Worm (Caenorhabditis elegans) whole organism, mixed stage, embryonic: ENCODE measurements around the gene hel-1.

Experiments used
- M03D4.4 ChIP-seq: sonication (generic microtip); optimal IDR thresholded peaks from 2 replicates; lab custom pipeline; 2017; ENCODE audit warnings: mild to moderate bottlenecking, missing genetic modification characterization, missing compliant biosample characterization
- bed-3 ChIP-seq: fragments of 200-800 bp; sonication (Bioruptor generic); optimal IDR thresholded peaks from 3 replicates; lab custom pipeline; 2018; ENCODE audit warnings: mild to moderate bottlenecking, missing genetic modification characterization, moderate library complexity, missing compliant biosample characterization
- blmp-1 ChIP-seq: fragments of 150-350 bp; optimal IDR thresholded peaks from 2 replicates; lab custom pipeline; 2014; ENCODE audit warnings: missing biosample characterization, missing genetic modification characterization
- ceh-39 ChIP-seq: fragments of 150-350 bp; optimal IDR thresholded peaks from 2 replicates; lab custom pipeline; 2014; ENCODE audit warnings: missing biosample characterization, missing genetic modification characterization
- ceh-43 ChIP-seq: fragments of 200-800 bp; sonication (Bioruptor generic); optimal IDR thresholded peaks from 2 replicates; lab custom pipeline; 2018; ENCODE audit warnings: mild to moderate bottlenecking, missing genetic modification characterization, moderate library complexity, missing compliant biosample characterization
- ceh-83 ChIP-seq: fragments of 200-800 bp; sonication (Bioruptor generic); optimal IDR thresholded peaks from 2 replicates; lab custom pipeline; 2018; ENCODE audit warnings: mild to moderate bottlenecking, missing genetic modification characterization, missing compliant biosample characterization
- ces-1 ChIP-seq: fragments of 150-350 bp; optimal IDR thresholded peaks from 2 replicates; lab custom pipeline; 2014; ENCODE audit warnings: missing biosample characterization, missing genetic modification reagents, missing genetic modification characterization
- cnd-1 ChIP-seq: fragments of 200-800 bp; sonication (Bioruptor generic); optimal IDR thresholded peaks from 2 replicates; lab custom pipeline; 2018; ENCODE audit warnings: mild to moderate bottlenecking, missing genetic modification characterization, missing compliant biosample characterization
- drap-1 ChIP-seq: fragments of 200-800 bp; sonication (Bioruptor generic); optimal IDR thresholded peaks from 3 replicates; lab custom pipeline; 2018; ENCODE audit warnings: mild to moderate bottlenecking, missing genetic modification characterization, missing compliant biosample characterization
- elt-1 ChIP-seq: sonication (generic microtip); optimal IDR thresholded peaks from 2 replicates; lab custom pipeline; 2017; ENCODE audit warnings: missing genetic modification characterization, mild to moderate bottlenecking, missing compliant biosample characterization, antibody characterized with exemption, moderate library complexity, borderline replicate concordance; ENCODE audit not compliant: insufficient read depth
- elt-3 ChIP-seq: fragments of 150-350 bp; optimal IDR thresholded peaks from 2 replicates; lab custom pipeline; 2014; ENCODE audit warnings: missing biosample characterization, missing genetic modification characterization
- flh-1 ChIP-seq: fragments of 200-800 bp; sonication (Bioruptor generic); optimal IDR thresholded peaks from 2 replicates; lab custom pipeline; 2018; ENCODE audit warnings: mild to moderate bottlenecking, missing genetic modification characterization, moderate library complexity, missing compliant biosample characterization
- ham-2 ChIP-seq: fragments of 200-800 bp; sonication (Bioruptor generic); optimal IDR thresholded peaks from 2 replicates; lab custom pipeline; 2018; ENCODE audit warnings: mild to moderate bottlenecking, missing genetic modification characterization, missing compliant biosample characterization
- hlh-1 ChIP-seq: fragments of 150-350 bp; optimal IDR thresholded peaks from 2 replicates; lab custom pipeline; 2014; ENCODE audit warnings: missing biosample characterization, missing genetic modification reagents, missing genetic modification characterization
- lin-13 ChIP-seq: fragments of 150-350 bp; optimal IDR thresholded peaks from 2 replicates; lab custom pipeline; 2014; ENCODE audit warnings: missing biosample characterization, missing genetic modification characterization
- lin-32 ChIP-seq: fragments of 200-800 bp; sonication (Bioruptor generic); optimal IDR thresholded peaks from 2 replicates; lab custom pipeline; 2018; ENCODE audit warnings: mild to moderate bottlenecking, missing genetic modification characterization, missing compliant biosample characterization
- lsy-2 ChIP-seq: fragments of 150-350 bp; optimal IDR thresholded peaks from 2 replicates; lab custom pipeline; 2014; ENCODE audit warnings: missing biosample characterization, missing genetic modification characterization
- mab-5 ChIP-seq: fragments of 150-350 bp; optimal IDR thresholded peaks from 2 replicates; lab custom pipeline; 2014; ENCODE audit warnings: missing biosample characterization, missing genetic modification characterization
- mep-1 ChIP-seq: fragments of 150-350 bp; optimal IDR thresholded peaks from 2 replicates; lab custom pipeline; 2017; ENCODE audit warnings: missing biosample characterization, missing genetic modification reagents, missing genetic modification characterization, inconsistent platforms
- mls-2 ChIP-seq: sonication (generic microtip); optimal IDR thresholded peaks from 2 replicates; lab custom pipeline; 2016; ENCODE audit warnings: mild to moderate bottlenecking, missing genetic modification characterization, moderate library complexity, missing compliant biosample characterization
- nhr-12 ChIP-seq: fragments of 150-350 bp; optimal IDR thresholded peaks from 2 replicates; lab custom pipeline; 2014; ENCODE audit warnings: missing biosample characterization, missing genetic modification characterization
- nhr-2 ChIP-seq: fragments of 150-350 bp; optimal IDR thresholded peaks from 2 replicates; lab custom pipeline; 2014; ENCODE audit warnings: missing biosample characterization, missing genetic modification characterization
- nhr-237 ChIP-seq: fragments of 150-350 bp; optimal IDR thresholded peaks from 2 replicates; lab custom pipeline; 2014; ENCODE audit warnings: missing biosample characterization, missing genetic modification characterization
- nhr-28 ChIP-seq: fragments of 150-350 bp; optimal IDR thresholded peaks from 2 replicates; lab custom pipeline; 2014; ENCODE audit warnings: missing biosample characterization, missing genetic modification characterization
- nhr-76 ChIP-seq: sonication (generic microtip); optimal IDR thresholded peaks from 2 replicates; lab custom pipeline; 2017; ENCODE audit warnings: missing biosample characterization, missing genetic modification characterization
- pha-4 ChIP-seq: fragments of 150-350 bp; optimal IDR thresholded peaks from 2 replicates; lab custom pipeline; 2018; ENCODE audit warnings: missing biosample characterization, missing genetic modification reagents, missing genetic modification characterization
- sem-2 ChIP-seq: fragments of 200-800 bp; sonication (Bioruptor generic); optimal IDR thresholded peaks from 2 replicates; lab custom pipeline; 2018; ENCODE audit warnings: mild to moderate bottlenecking, missing genetic modification characterization, missing compliant biosample characterization
- snpc-4 ChIP-seq: fragments of 150-350 bp; optimal IDR thresholded peaks from 2 replicates; lab custom pipeline; 2014; ENCODE audit warnings: missing biosample characterization, missing genetic modification characterization
- sptf-1 ChIP-seq: sonication (generic microtip); optimal IDR thresholded peaks from 2 replicates; lab custom pipeline; 2017; ENCODE audit warnings: mild to moderate bottlenecking, missing genetic modification characterization, moderate library complexity, missing compliant biosample characterization
- tbx-8 ChIP-seq: fragments of 200-800 bp; sonication (Bioruptor generic); optimal IDR thresholded peaks from 2 replicates; lab custom pipeline; 2018; ENCODE audit warnings: mild to moderate bottlenecking, missing genetic modification characterization, moderate library complexity, missing compliant biosample characterization
- unc-120 ChIP-seq: sonication (generic microtip); optimal IDR thresholded peaks from 2 replicates; lab custom pipeline; 2017; ENCODE audit warnings: missing genetic modification characterization, missing compliant biosample characterization; ENCODE audit not compliant: poor library complexity, severe bottlenecking
- unc-39 ChIP-seq: fragments of 150-350 bp; optimal IDR thresholded peaks from 2 replicates; lab custom pipeline; 2014; ENCODE audit warnings: missing biosample characterization, missing genetic modification characterization
- unc-62 ChIP-seq: fragments of 150-350 bp; optimal IDR thresholded peaks from 2 replicates; lab custom pipeline; 2014; ENCODE audit warnings: missing biosample characterization, missing genetic modification reagents, missing genetic modification characterization
- zip-8 ChIP-seq: fragments of 150-350 bp; optimal IDR thresholded peaks from 2 replicates; lab custom pipeline; 2014; ENCODE audit warnings: missing biosample characterization, missing genetic modification characterization
- ztf-11 ChIP-seq: fragments of 150-350 bp; optimal IDR thresholded peaks from 2 replicates; lab custom pipeline; 2014; ENCODE audit warnings: missing biosample characterization, missing genetic modification characterization

The hel-1 gene

DNA sequence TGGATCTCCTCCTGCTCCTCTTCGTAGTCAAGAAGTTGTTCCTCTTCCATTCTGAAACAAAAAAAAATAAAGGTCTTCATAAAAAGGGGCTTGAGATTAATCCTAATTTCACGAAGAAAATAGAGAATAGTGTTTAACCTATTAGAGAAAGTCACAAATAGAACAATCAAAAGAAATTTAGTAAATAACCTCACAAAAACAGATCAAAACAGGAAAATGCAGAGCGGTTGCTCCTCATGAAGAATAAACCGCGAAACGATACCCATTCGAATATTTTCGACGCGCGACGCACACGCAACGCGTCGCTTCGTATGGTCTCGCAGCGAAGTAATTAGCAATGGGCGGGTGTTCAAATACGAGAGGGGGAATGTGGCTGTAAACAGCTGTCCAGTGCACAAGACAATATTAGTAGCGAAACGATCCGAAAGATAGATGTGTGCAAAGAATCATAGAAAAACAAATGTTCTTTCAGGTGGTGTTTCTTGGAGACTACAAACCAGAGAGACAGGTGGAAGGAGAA, at the start of gene hel-1:
hel-1 (minus strand) TSS at position 51 of the 520 bp plus-strand sequence.
- peak; percentile 64 for TF ChIP-seq sptf-1 (tag; lab: Kevin White, UChicago)
- TF ChIP-seq nhr-2 (tag; lab: Kevin White, UChicago): peak; percentile 19
- peak; percentile 81 for TF ChIP-seq ceh-39 (tag; lab: Kevin White, UChicago)
- peak; percentile 81 for TF ChIP-seq cnd-1 (tag; lab: Kevin White, UChicago)
- no peak for TF ChIP-seq tbx-8 (GFP tag; lab: Kevin White, UChicago)
- peak; percentile 90 for TF ChIP-seq mep-1 (tag; lab: Kevin White, UChicago)
- TF ChIP-seq nhr-12 (tag; lab: Kevin White, UChicago): no peak
- no peak for TF ChIP-seq nhr-28 (tag; lab: Kevin White, UChicago)
- TF ChIP-seq unc-39: no peak
- peak; percentile 98 for TF ChIP-seq hlh-1 (tag; lab: Kevin White, UChicago)
- TF ChIP-seq pha-4: peak; percentile 92
- TF ChIP-seq nhr-76 (tag; lab: Kevin White, UChicago): no peak
- no peak for TF ChIP-seq zip-8 (tag; lab: Kevin White, UChicago)
- no peak for TF ChIP-seq flh-1 (GFP tag; lab: Kevin White, UChicago)
- TF ChIP-seq bed-3: no peak
- TF ChIP-seq ces-1 (GFP tag; lab: Kevin White, UChicago): peak; percentile 84
- peak; percentile 37 for TF ChIP-seq ztf-11 (tag; lab: Kevin White, UChicago)
- peak; percentile 67 for TF ChIP-seq mab-5 (tag; lab: Kevin White, UChicago)
- no peak for TF ChIP-seq elt-3
- TF ChIP-seq ceh-83 (GFP tag; lab: Kevin White, UChicago): peak; percentile 13
- peak; percentile 83 for TF ChIP-seq lin-32 (GFP tag; lab: Kevin White, UChicago)
- peak; percentile 92 for TF ChIP-seq lin-13
- TF ChIP-seq snpc-4 (tag; lab: Kevin White, UChicago): no peak
- peak; percentile 91 for TF ChIP-seq unc-120 (tag; lab: Kevin White, UChicago)
- peak; percentile 45 for TF ChIP-seq drap-1 (GFP tag; lab: Kevin White, UChicago)
- TF ChIP-seq nhr-237 (tag; lab: Kevin White, UChicago): peak; percentile 77
- peak; percentile 56 for TF ChIP-seq ham-2 (GFP tag; lab: Kevin White, UChicago)
- TF ChIP-seq M03D4.4 (tag; lab: Kevin White, UChicago): peak; percentile 34
- TF ChIP-seq blmp-1 (tag; lab: Kevin White, UChicago): no peak
- TF ChIP-seq elt-1: no peak
- TF ChIP-seq ceh-43 (GFP tag; lab: Kevin White, UChicago): peak; percentile 66
- peak; percentile 61 for TF ChIP-seq unc-62 (GFP tag; lab: Kevin White, UChicago)
- no peak for TF ChIP-seq sem-2 (GFP tag; lab: Kevin White, UChicago)
- peak; percentile 69 for TF ChIP-seq mls-2 (tag; lab: Kevin White, UChicago)
- TF ChIP-seq lsy-2 (tag; lab: Kevin White, UChicago): peak; percentile 81

DNA sequence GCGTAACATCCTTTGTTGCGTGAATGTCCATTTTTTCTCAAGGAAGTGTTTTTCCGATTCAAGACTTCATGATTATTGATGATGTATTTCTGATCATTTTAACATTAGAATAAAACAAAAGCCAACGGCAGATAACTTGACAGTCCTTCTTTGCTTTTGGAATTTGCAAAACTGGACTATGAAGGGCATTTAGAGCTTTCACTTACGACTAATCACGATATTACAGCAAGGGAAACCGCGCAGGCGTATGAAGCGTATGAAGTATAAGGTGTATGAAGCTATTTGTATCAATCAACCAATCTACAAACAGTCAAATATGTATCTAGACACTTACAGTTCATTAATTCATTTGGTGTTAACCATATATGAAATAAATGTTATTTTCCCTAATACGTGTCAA, 49.1 kb upstream of the hel-1 start:
- TF ChIP-seq lin-32 (GFP tag; lab: Kevin White, UChicago) (no peak), mab-5 (tag; lab: Kevin White, UChicago) (no peak), tbx-8 (GFP tag; lab: Kevin White, UChicago) (no peak)

DNA sequence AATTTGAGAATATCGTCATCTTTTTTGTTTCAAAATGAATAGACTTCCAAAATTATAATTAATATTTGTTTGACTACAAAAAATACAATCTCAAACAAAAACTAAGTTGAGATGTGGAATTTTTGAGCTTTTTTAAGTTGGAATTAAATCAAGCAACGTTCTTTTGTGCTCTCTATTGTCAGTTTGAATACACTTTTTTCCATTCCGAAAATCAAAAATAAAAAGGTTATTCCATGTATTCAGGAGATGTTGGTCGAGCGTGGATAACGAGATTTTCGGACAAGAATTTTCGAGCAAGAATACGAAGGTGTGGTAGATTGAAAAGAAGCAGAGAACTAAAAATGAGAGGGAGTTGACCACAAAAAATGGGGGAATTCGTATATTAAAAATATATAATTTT, 41.5 kb upstream of the hel-1 start:
- TF ChIP-seq ces-1 (GFP tag; lab: Kevin White, UChicago): peak; percentile 38
- TF ChIP-seq zip-8 (tag; lab: Kevin White, UChicago): no peak

DNA sequence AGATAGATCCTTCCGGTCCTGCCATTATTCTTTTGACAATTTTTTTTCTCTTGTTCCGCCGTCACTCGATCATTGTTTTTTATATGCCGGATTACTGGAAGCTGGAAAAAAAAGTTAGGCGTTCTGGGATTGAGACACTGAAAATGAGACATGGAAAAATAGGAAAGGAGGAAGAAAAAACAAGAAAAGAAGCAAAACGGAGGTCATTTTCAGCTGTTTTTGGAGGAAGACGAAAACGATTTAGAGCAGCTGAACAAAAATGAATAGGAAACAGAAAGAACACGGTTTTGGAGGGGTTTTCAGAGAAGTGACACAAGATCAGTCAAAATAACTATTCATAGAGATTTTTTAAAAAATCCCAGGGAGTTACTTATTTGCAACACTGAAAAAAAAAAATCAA, 40.4 kb upstream of the hel-1 start, which contains the start of gene amt-3:
amt-3 (minus strand) TSS at position 101 of the 400 bp plus-strand sequence.
- TF ChIP-seq bed-3 (no peak), lsy-2 (tag; lab: Kevin White, UChicago) (no peak), flh-1 (GFP tag; lab: Kevin White, UChicago) (no peak), nhr-76 (tag; lab: Kevin White, UChicago) (no peak), zip-8 (tag; lab: Kevin White, UChicago) (no peak), elt-1 (no peak), nhr-237 (tag; lab: Kevin White, UChicago) (no peak), sptf-1 (tag; lab: Kevin White, UChicago) (no peak), hlh-1 (tag; lab: Kevin White, UChicago) (no peak), unc-120 (tag; lab: Kevin White, UChicago) (no peak), ztf-11 (tag; lab: Kevin White, UChicago) (no peak), tbx-8 (GFP tag; lab: Kevin White, UChicago) (no peak)
